Worm (Caenorhabditis elegans): ENCODE results near the gene fkh-9.
A peak's percentile ranks its signal among the peaks of the same experiment; 100 is the strongest.

Gene fkh-9

ce11 chrX:3787431-3788076 lies 39.2 kb downstream of the fkh-9 start, which contains the start of gene pmpl-1 (continued):
- TF ChIP-seq F26F4.8 (GFP tag; conservative IDR thresholded peaks at IDR 0.05): no peak
- no peak for TF ChIP-seq daf-12 (tag; optimal IDR thresholded peaks at IDR 0.05)
- no peak for TF ChIP-seq ZK337.2 (GFP tag; IDR thresholded peaks at IDR 0.05)
- TF ChIP-seq ztf-7 (tag; optimal IDR thresholded peaks at IDR 0.05): no peak
- no peak for TF ChIP-seq zip-2 (tag; optimal IDR thresholded peaks at IDR 0.05)
- TF ChIP-seq aly-2 (tag; optimal IDR thresholded peaks at IDR 0.05): no peak
- TF ChIP-seq D1046.2 (GFP tag; IDR thresholded peaks at IDR 0.05): no peak
- TF ChIP-seq hmg-1.1 (GFP tag; IDR thresholded peaks at IDR 0.05): peak; percentile 31; the same call in 1 of the 2 replicates
- peak; percentile 22 for TF ChIP-seq dmd-6 (GFP tag; IDR thresholded peaks at IDR 0.05)
- no peak for TF ChIP-seq daf-19 (GFP tag; conservative IDR thresholded peaks at IDR 0.05)
- no peak for TF ChIP-seq T20F7.1 (GFP tag; optimal IDR thresholded peaks at IDR 0.05)
- TF ChIP-seq lir-3 (tag; optimal IDR thresholded peaks at IDR 0.05): no peak
- no peak for TF ChIP-seq nhr-237 (tag; optimal IDR thresholded peaks at IDR 0.05)
- no peak for TF ChIP-seq fos-1 (tag; optimal IDR thresholded peaks at IDR 0.05)
- TF ChIP-seq spr-3 (GFP tag; optimal IDR thresholded peaks at IDR 0.05): no peak
- peak; percentile 2 for TF ChIP-seq mxl-3 (GFP tag; optimal IDR thresholded peaks at IDR 0.05)
- TF ChIP-seq dve-1 (tag; optimal IDR thresholded peaks at IDR 0.05; ENCODE audit: insufficient read depth): no peak
- TF ChIP-seq daf-8 (GFP tag; IDR thresholded peaks at IDR 0.05): no peak
- peak in 1 of 2 experiments; percentile 16 for TF ChIP-seq daf-16 (GFP tag; optimal IDR thresholded peaks at IDR 0.05)
- peak; percentile 5 for TF ChIP-seq daf-16 (tag; optimal IDR thresholded peaks at IDR 0.05)
- TF ChIP-seq F10B5.3 (tag; optimal IDR thresholded peaks at IDR 0.05): no peak
- no peak for TF ChIP-seq arid-1 (GFP tag; conservative IDR thresholded peaks at IDR 0.05)
- TF ChIP-seq lin-38 (GFP tag; IDR thresholded peaks at IDR 0.05): no peak
- no peak for TF ChIP-seq zag-1 (tag; optimal IDR thresholded peaks at IDR 0.05)
- no peak for TF ChIP-seq nhr-42 (GFP tag; IDR thresholded peaks at IDR 0.05)
- no peak for TF ChIP-seq saeg-2 (GFP tag; IDR thresholded peaks at IDR 0.05)
- no peak for TF ChIP-seq nhr-76 (tag; optimal IDR thresholded peaks at IDR 0.05)
- no peak for TF ChIP-seq cey-2 (tag; optimal IDR thresholded peaks at IDR 0.05; ENCODE audit: borderline replicate concordance, insufficient read depth)
- no peak for TF ChIP-seq lin-15B (tag; optimal IDR thresholded peaks at IDR 0.05)
- no peak for TF ChIP-seq Y105C5A.15 (GFP tag; IDR thresholded peaks at IDR 0.05)
- TF ChIP-seq tag-97 (GFP tag; IDR thresholded peaks at IDR 0.05): no peak
- no peak for TF ChIP-seq ceh-28 (tag; optimal IDR thresholded peaks at IDR 0.05)
- TF ChIP-seq zfp-2 (tag; optimal IDR thresholded peaks at IDR 0.05): no peak
- TF ChIP-seq ceh-62 (tag; optimal IDR thresholded peaks at IDR 0.05): no peak
- no peak for TF ChIP-seq tra-1 (GFP tag; IDR thresholded peaks at IDR 0.05)
- no peak for TF ChIP-seq skn-1 (tag; optimal IDR thresholded peaks at IDR 0.05)
- no peak for TF ChIP-seq F49E8.2 (tag; optimal IDR thresholded peaks at IDR 0.05; ENCODE audit: borderline replicate concordance)
- TF ChIP-seq R02D3.7 (tag; optimal IDR thresholded peaks at IDR 0.05): no peak
- TF ChIP-seq pha-4 (GFP tag; IDR thresholded peaks at IDR 0.05): no peak
- no peak for TF ChIP-seq pha-4 (tag; optimal IDR thresholded peaks at IDR 0.05)
- no peak for TF ChIP-seq duxl-1 (tag; optimal IDR thresholded peaks at IDR 0.05; ENCODE audit: poor library complexity)
- TF ChIP-seq vab-7 (GFP tag; IDR thresholded peaks at IDR 0.05): no peak
- TF ChIP-seq lsy-2 (tag; optimal IDR thresholded peaks at IDR 0.05): peak; percentile 5 to 31
- no peak for TF ChIP-seq hif-1 (tag; optimal IDR thresholded peaks at IDR 0.05)
- no peak for TF ChIP-seq ztf-11 (tag; optimal IDR thresholded peaks at IDR 0.05)
- no peak for TF ChIP-seq dmd-8 (GFP tag; IDR thresholded peaks at IDR 0.05)
- peak; percentile 44 for TF ChIP-seq hlh-11 (tag; optimal IDR thresholded peaks at IDR 0.05)
- TF ChIP-seq nhr-10 (tag; optimal IDR thresholded peaks at IDR 0.05): no peak
- no peak for TF ChIP-seq ceh-32 (tag; optimal IDR thresholded peaks at IDR 0.05; ENCODE audit: poor library complexity)
- TF ChIP-seq aha-1 (tag): peak; percentile 99
- TF ChIP-seq lin-29 (GFP tag; IDR thresholded peaks at IDR 0.05): no peak
